Worm (Caenorhabditis elegans): ENCODE data around the gene rmd-6.
"Not testable (repeated sequence)": the region's sequence is repeated elsewhere in the genome, so short reads cannot be mapped to it uniquely, and the experiment has no call there.

rmd-6 gene

DNA sequence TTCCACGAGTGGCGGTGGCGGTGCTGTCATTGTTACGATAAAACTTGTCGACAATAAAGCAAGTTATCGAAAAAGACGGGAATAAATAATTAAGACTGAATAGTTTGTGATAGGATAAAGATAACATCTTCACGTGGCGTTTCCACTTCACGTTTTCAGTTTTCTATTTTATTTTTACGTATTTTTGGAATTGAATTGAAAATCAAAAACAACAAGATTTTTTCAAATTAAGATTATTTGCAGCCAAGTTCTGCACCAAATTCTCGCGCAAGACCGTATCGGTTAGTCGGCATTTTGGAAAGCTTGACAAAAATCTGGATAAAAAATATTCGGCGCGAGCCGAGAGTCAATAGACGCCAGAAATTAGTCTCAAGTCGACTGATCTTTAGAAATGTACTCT lies 1.8 kb upstream of the rmd-6 start, which contains the start of gene ttbk-2.2:
Gene ttbk-2.2, minus strand, starts transcription at position 101 of the 400 bp plus-strand sequence.
- TF ChIP-seq snu-23 (GFP tag; optimal IDR thresholded peaks at IDR 0.05); elt-2 (tag; optimal IDR thresholded peaks at IDR 0.05); nhr-28 (tag; optimal IDR thresholded peaks at IDR 0.05): not testable (repeated sequence)

DNA sequence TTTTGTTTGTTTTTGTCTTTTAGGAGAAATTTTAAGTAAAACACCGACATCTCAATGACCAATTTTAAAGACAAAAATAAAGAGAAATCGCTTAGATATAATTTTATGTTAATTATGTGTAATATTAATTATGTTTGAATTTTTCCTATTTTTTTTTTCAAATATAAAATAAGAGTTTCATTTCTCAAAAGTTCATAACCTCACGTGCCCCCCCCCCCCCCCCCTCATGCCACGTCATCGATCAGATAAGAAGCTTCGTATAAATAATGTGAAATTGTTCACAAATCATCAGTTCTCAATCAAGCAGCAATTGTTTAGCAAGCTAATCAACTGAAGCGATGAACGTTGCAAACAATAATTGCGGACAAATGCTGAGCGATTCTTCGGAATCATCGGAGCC lies 1.9 kb downstream of the rmd-6 start, which contains the start of gene C02B10.6:
Gene C02B10.6, plus strand, starts transcription at position 301 of the 400 bp plus-strand sequence.
- not testable (repeated sequence) for TF ChIP-seq swsn-7 (tag; optimal IDR thresholded peaks at IDR 0.05); ama-1 (optimal IDR thresholded peaks at IDR 0.05); C16A3.4 (tag; optimal IDR thresholded peaks at IDR 0.05)

DNA sequence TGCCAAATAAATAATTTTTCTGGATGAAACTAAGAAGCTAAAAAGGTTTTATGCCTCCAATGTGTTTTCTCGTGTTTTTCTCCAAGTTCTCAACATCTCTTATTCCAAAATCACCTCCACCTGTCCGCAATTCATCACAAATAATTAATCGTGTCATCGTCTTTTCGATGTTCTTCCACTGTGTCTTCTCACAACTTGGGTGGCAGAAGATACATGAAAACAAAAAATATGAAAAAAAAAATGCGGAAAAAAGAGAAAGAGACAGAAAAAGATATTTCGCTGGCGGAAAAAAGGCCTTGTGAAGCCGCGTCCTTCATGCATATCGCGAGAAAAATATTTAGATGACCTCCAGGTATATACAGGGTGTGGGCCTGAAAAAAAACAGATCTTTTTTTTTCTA lies 5.2 kb downstream of the rmd-6 start:
- TF ChIP-seq ama-1 (optimal IDR thresholded peaks at IDR 0.05) (no peak), rnt-1 (tag; optimal IDR thresholded peaks at IDR 0.05) (no peak), fos-1 (tag; optimal IDR thresholded peaks at IDR 0.05) (no peak), blmp-1 (tag; optimal IDR thresholded peaks at IDR 0.05) (peak; percentile 36), nhr-85 (tag) (peak; percentile 54), mdl-1 (tag; optimal IDR thresholded peaks at IDR 0.05) (no peak), lin-14 (GFP tag; optimal IDR thresholded peaks at IDR 0.05) (peak; percentile 61), ztf-4 (tag; optimal IDR thresholded peaks at IDR 0.05) (no peak), sptf-1 (tag; optimal IDR thresholded peaks at IDR 0.05) (no peak), sox-4 (tag; optimal IDR thresholded peaks at IDR 0.05) (no peak), tbx-2 (tag; optimal IDR thresholded peaks at IDR 0.05) (no peak), mep-1 (tag; optimal IDR thresholded peaks at IDR 0.05) (no peak), C04F5.9 (tag; optimal IDR thresholded peaks at IDR 0.05) (no peak), mef-2 (tag; optimal IDR thresholded peaks at IDR 0.05) (no peak), ceh-82 (tag; optimal IDR thresholded peaks at IDR 0.05) (no peak), egl-13 (tag; optimal IDR thresholded peaks at IDR 0.05) (no peak), nhr-84 (tag; optimal IDR thresholded peaks at IDR 0.05) (no peak), fkh-4 (tag; optimal IDR thresholded peaks at IDR 0.05; ENCODE audit: borderline replicate concordance) (no peak), hlh-17 (GFP tag; optimal IDR thresholded peaks at IDR 0.05; ENCODE audit: borderline replicate concordance) (no peak), efl-1 (optimal IDR thresholded peaks at IDR 0.05) (no peak), efl-1 (GFP tag; optimal IDR thresholded peaks at IDR 0.05 in 1 of 2) (no peak), pqm-1 (tag; optimal IDR thresholded peaks at IDR 0.05) (no peak), nhr-237 (tag; optimal IDR thresholded peaks at IDR 0.05) (no peak), ztf-11 (tag; optimal IDR thresholded peaks at IDR 0.05) (no peak)

DNA sequence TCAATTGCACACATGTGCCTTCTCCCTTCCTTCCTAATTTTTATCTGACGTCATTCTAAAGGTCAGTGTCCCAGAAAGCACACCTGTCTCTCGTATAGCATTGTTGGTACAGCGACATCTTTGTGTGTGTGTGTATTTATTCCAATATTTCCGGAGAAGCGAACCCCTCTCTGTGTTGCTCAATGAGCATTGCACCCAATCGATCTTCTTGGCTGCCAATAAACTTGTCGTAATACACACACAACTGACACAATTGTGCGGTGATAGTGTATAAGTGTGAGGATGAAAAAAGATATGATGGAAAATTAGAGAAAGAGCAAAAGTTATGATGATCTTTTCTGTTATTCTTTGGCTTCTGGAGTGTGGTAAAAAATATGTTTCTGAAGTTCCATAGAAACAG lies 8.0 kb downstream of the rmd-6 start:
- TF ChIP-seq rnt-1 (tag; optimal IDR thresholded peaks at IDR 0.05) (no peak), xbp-1 (tag; optimal IDR thresholded peaks at IDR 0.05) (no peak), efl-1 (optimal IDR thresholded peaks at IDR 0.05) (no peak), efl-1 (GFP tag; optimal IDR thresholded peaks at IDR 0.05 in 1 of 2) (peak in 1 of 2 experiments; percentile 9), lin-14 (GFP tag; optimal IDR thresholded peaks at IDR 0.05) (peak; percentile 3)

DNA sequence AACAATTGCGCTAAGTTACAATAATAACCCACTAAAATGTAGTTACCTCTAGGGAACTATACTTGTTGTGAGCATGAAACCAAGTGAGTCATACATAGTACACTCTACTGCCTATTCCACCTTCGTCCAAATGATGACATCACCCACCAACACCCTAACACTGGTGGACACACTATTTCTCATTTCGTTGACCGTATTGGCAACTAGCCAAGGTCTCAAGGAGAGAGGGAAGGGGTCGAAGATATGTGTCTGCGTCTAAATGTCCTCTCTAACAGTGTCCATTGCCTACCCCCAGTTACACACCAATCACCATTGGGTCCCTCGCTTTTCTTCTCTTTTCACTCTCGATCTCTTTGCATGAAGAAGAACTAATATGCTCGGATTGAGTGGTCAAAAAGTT lies 9.3 kb downstream of the rmd-6 start:
- TF ChIP-seq nhr-11 (tag; optimal IDR thresholded peaks at IDR 0.05): no peak
- TF ChIP-seq snu-23 (GFP tag; optimal IDR thresholded peaks at IDR 0.05): peak; percentile 7
- no peak for TF ChIP-seq xbp-1 (tag; optimal IDR thresholded peaks at IDR 0.05)
- no peak for TF ChIP-seq unc-30 (tag; optimal IDR thresholded peaks at IDR 0.05)
- peak; percentile 33 for TF ChIP-seq nhr-85 (tag)
- TF ChIP-seq blmp-1 (tag; optimal IDR thresholded peaks at IDR 0.05): peak; percentile 68
- TF ChIP-seq lsy-2 (tag; optimal IDR thresholded peaks at IDR 0.05): peak in 1 of 2 experiments; percentile 10
- no peak for TF ChIP-seq ets-5 (GFP tag; IDR thresholded peaks at IDR 0.05)
- TF ChIP-seq lin-14 (GFP tag; optimal IDR thresholded peaks at IDR 0.05): peak; percentile 14

DNA sequence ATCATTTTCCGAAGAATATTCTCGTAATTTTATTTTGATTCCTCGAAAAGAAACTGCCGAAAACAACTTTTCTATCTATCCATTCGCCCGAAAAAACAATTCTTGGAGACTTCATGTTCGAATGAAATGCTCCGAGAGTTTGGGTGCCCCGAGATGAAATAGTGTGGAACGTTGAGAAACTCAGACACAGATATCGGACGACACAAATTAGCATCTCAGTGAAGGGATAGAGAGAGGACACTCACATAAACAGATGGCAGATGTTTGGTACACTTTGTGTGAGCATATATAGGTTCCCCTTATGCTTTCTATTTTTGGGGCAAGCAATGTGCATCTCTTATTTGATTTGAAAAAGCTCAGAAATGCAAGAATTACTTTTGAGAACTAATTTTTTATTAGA lies 10.2 kb downstream of the rmd-6 start:
- no peak for TF ChIP-seq zip-4 (GFP tag; optimal IDR thresholded peaks at IDR 0.05)
- TF ChIP-seq hlh-17 (GFP tag; optimal IDR thresholded peaks at IDR 0.05; ENCODE audit: borderline replicate concordance): no peak
- peak; percentile 49 for TF ChIP-seq dsc-1 (tag; optimal IDR thresholded peaks at IDR 0.05)
- TF ChIP-seq unc-98 (GFP tag; IDR thresholded peaks at IDR 0.05): no peak
- TF ChIP-seq elt-2 (tag; optimal IDR thresholded peaks at IDR 0.05): no peak
- TF ChIP-seq unc-86 (tag; optimal IDR thresholded peaks at IDR 0.05): no peak
- no peak for TF ChIP-seq efl-3 (GFP tag; optimal IDR thresholded peaks at IDR 0.05)
- TF ChIP-seq nhr-19 (GFP tag; conservative IDR thresholded peaks at IDR 0.05): no peak
- peak; percentile 7 for TF ChIP-seq nhr-85 (tag)
- TF ChIP-seq nhr-11 (tag; optimal IDR thresholded peaks at IDR 0.05): no peak
- TF ChIP-seq lin-15B (tag; optimal IDR thresholded peaks at IDR 0.05): no peak
- no peak for TF ChIP-seq unc-62 (GFP tag; optimal IDR thresholded peaks at IDR 0.05)
- TF ChIP-seq aha-1 (tag; optimal IDR thresholded peaks at IDR 0.05): no peak
- TF ChIP-seq ceh-63 (GFP tag; optimal IDR thresholded peaks at IDR 0.05): no peak
- TF ChIP-seq lin-14 (GFP tag; optimal IDR thresholded peaks at IDR 0.05): peak; percentile 57
- no peak for TF ChIP-seq fos-1 (tag; optimal IDR thresholded peaks at IDR 0.05)
- no peak for TF ChIP-seq ets-5 (GFP tag; IDR thresholded peaks at IDR 0.05)
- TF ChIP-seq blmp-1 (tag; optimal IDR thresholded peaks at IDR 0.05): no peak
- TF ChIP-seq rnt-1 (tag; optimal IDR thresholded peaks at IDR 0.05): no peak
- TF ChIP-seq ceh-82 (tag; optimal IDR thresholded peaks at IDR 0.05): no peak
